Fruit fly (Drosophila melanogaster): ENCODE results near the gene CG14671.

The CG14671 gene

DNA sequence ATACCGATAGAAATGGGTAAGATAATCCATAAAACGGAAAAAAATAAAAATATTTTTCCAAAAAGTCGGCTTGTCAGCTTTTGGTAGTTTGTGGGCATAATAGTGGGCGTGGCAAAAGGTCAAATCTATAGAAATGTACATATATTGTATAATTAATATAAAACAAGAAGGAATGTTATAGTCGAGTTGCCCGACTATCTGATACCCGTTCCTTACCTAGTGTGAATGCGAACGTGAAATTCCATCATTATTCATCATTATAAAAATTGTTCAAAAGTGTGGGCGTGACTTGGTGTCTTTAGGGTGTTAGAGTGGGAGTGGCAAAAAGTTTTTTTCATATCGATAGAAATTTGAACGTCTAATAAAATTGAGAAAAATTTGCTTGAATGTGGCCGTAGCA lies 13.0 kb downstream of the CG14671 start (continued):
- TF ChIP-seq CG6791 (GFP tag; IDR thresholded peaks at IDR 0.05; ENCODE audit: partially characterized antibody) = 0 out of 3 replicates have a peak, but pooled peaks have one; percentile 44
- no peak for TF ChIP-seq hbn (GFP tag; IDR thresholded peaks at IDR 0.05; ENCODE audit: partially characterized antibody)
- TF ChIP-seq nerfin-2 (GFP tag; IDR thresholded peaks at IDR 0.05; ENCODE audit: partially characterized antibody) = peak; percentile 61
- no peak for TF ChIP-seq CG6854 (GFP tag; optimal IDR thresholded peaks at IDR 0.05)
- no peak for TF ChIP-seq CG8388 (GFP tag; optimal IDR thresholded peaks at IDR 0.05)
- no peak for TF ChIP-seq run (tag; optimal IDR thresholded peaks at IDR 0.05)
- no peak for TF ChIP-seq Sox102F (GFP tag; optimal IDR thresholded peaks at IDR 0.05)
- no peak for TF ChIP-seq chif (GFP tag; optimal IDR thresholded peaks at IDR 0.05)
- TF ChIP-seq ranshi (GFP tag; IDR thresholded peaks at IDR 0.05) = no peak
- TF ChIP-seq CG4854 (GFP tag; optimal IDR thresholded peaks at IDR 0.05) = no peak
- TF ChIP-seq slp2 (GFP tag; optimal IDR thresholded peaks at IDR 0.05) = no peak
- no peak for TF ChIP-seq Sry-β (GFP tag; optimal IDR thresholded peaks at IDR 0.05)
- TF ChIP-seq Doc3 (GFP tag; IDR thresholded peaks at IDR 0.05; ENCODE audit: partially characterized antibody) = no peak
- no peak for TF ChIP-seq br (optimal IDR thresholded peaks at IDR 0.05)
- no peak for TF ChIP-seq CG10209 (GFP tag; optimal IDR thresholded peaks at IDR 0.05)
- TF ChIP-seq CG13296 (GFP tag; optimal IDR thresholded peaks at IDR 0.05) = no peak
- no peak for TF ChIP-seq CG10979 (tag; optimal IDR thresholded peaks at IDR 0.05)
- TF ChIP-seq CG14860 (GFP tag; IDR thresholded peaks at IDR 0.05; ENCODE audit: partially characterized antibody) = peak; percentile 40; the same call in 1 of the 3 replicates
- TF ChIP-seq tna (GFP tag; IDR thresholded peaks at IDR 0.05; ENCODE audit: partially characterized antibody) = peak; percentile 34; the same call in 1 of the 2 replicates
- no peak for TF ChIP-seq stc (GFP tag; IDR thresholded peaks at IDR 0.05)
- TF ChIP-seq HLH54F (GFP tag; optimal IDR thresholded peaks at IDR 0.05) = no peak
- TF ChIP-seq Oli (tag; optimal IDR thresholded peaks at IDR 0.05) = no peak
- TF ChIP-seq dati (GFP tag; IDR thresholded peaks at IDR 0.05) = no peak
- no peak for TF ChIP-seq tx (GFP tag; optimal IDR thresholded peaks at IDR 0.05)
- TF ChIP-seq aop (GFP tag; IDR thresholded peaks at IDR 0.05) = no peak
- TF ChIP-seq CG33557 (GFP tag; optimal IDR thresholded peaks at IDR 0.05) = no peak
- TF ChIP-seq CG14441 (GFP tag; IDR thresholded peaks at IDR 0.05) = no peak
- TF ChIP-seq CG15011 (GFP tag; optimal IDR thresholded peaks at IDR 0.05) = no peak
- TF ChIP-seq E2f2 (GFP tag; IDR thresholded peaks at IDR 0.05) = no peak
- no peak for TF ChIP-seq CG12219 (GFP tag; optimal IDR thresholded peaks at IDR 0.05)
- TF ChIP-seq lab (GFP tag; optimal IDR thresholded peaks at IDR 0.05) = no peak
- no peak for TF ChIP-seq sug (tag; optimal IDR thresholded peaks at IDR 0.05)
- no peak for TF ChIP-seq CG12104 (GFP tag; optimal IDR thresholded peaks at IDR 0.05)
- no peak for TF ChIP-seq nau (GFP tag; optimal IDR thresholded peaks at IDR 0.05)
- TF ChIP-seq CG4360 (GFP tag; IDR thresholded peaks at IDR 0.05) = no peak
- no peak for TF ChIP-seq CG15601 (tag; optimal IDR thresholded peaks at IDR 0.05)
- no peak for TF ChIP-seq oc (tag; optimal IDR thresholded peaks at IDR 0.05)
- TF ChIP-seq Hey (tag; optimal IDR thresholded peaks at IDR 0.05) = no peak
- TF ChIP-seq az2 (GFP tag; optimal IDR thresholded peaks at IDR 0.05) = no peak

DNA sequence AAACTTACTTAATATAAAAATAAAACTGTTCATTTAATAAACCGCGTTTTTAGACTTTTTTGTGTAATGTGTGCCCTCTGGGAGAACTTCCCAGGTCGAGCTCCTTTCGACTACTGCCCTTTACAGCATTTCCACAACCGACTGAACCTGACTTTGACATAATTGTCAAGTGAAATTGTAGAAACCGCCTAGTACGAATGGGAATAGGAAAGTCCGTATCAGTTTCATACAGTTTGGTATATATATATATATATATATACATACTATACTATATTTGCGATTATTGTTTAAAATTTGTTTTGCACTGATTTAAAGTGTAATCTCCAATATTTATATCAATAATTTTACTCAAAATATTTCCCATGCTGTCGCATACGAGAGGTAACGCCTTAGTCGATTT lies 13.5 kb downstream of the CG14671 start, which contains the start of gene mia:
TSS of gene mia (minus strand) at position 101 of the 400 bp plus-strand sequence.
- TF ChIP-seq CG7839 (tag; optimal IDR thresholded peaks at IDR 0.05) = no peak
- TF ChIP-seq Bgb (GFP tag; IDR thresholded peaks at IDR 0.05; ENCODE audit: partially characterized antibody) = no peak
- TF ChIP-seq nerfin-1 (tag; optimal IDR thresholded peaks at IDR 0.05) = no peak
- no peak for TF ChIP-seq CG12104 (GFP tag; optimal IDR thresholded peaks at IDR 0.05)
- TF ChIP-seq her (GFP tag; optimal IDR thresholded peaks at IDR 0.05) = no peak
